Fruit fly (Drosophila melanogaster) whole organism, embryonic: Measurements from ENCODE around the gene CG2147.
A peak's percentile ranks its signal among the peaks of the same experiment; 100 is the strongest.

Experiments
- Asciz ChIP-seq: fragments of 200-800 bp; sonication (Bioruptor generic); optimal IDR thresholded peaks from 2 replicates; lab custom pipeline; 2017; ENCODE audit warnings: missing biosample characterization, mild to moderate bottlenecking, missing genetic modification characterization, missing genetic modification reagents
- Atf-2 ChIP-seq: fragments of 200-800 bp; sonication (Bioruptor generic); optimal IDR thresholded peaks from 2 replicates; lab custom pipeline; 2016; ENCODE audit warnings: missing biosample characterization, missing genetic modification characterization
- Blimp-1 ChIP-seq: fragments of 200-800 bp; sonication (Bioruptor generic); optimal IDR thresholded peaks from 3 replicates; lab custom pipeline; 2018; ENCODE audit warnings: missing biosample characterization, missing genetic modification characterization, mild to moderate bottlenecking, moderate library complexity, missing genetic modification reagents
- CG11560 ChIP-seq: fragments of 200-800 bp; sonication (Bioruptor generic); IDR thresholded peaks from 3 replicates; pipeline ENCODE4 v1.3.6; 2022; ENCODE audit warnings: missing biosample characterization, missing genetic modification characterization
- CG12744 ChIP-seq: fragments of 200-800 bp; sonication (Bioruptor generic); optimal IDR thresholded peaks from 2 replicates; lab custom pipeline; 2016; ENCODE audit warnings: missing biosample characterization, missing genetic modification characterization
- CG14965 ChIP-seq: fragments of 200-800 bp; sonication (Bioruptor generic); optimal IDR thresholded peaks from 2 replicates; lab custom pipeline; 2016; ENCODE audit warnings: missing biosample characterization, missing genetic modification characterization, borderline replicate concordance
- CG15269 ChIP-seq: fragments of 200-800 bp; sonication (Bioruptor generic); optimal IDR thresholded peaks from 2 replicates; lab custom pipeline; 2018; ENCODE audit warnings: missing biosample characterization, mild to moderate bottlenecking, missing genetic modification characterization, moderate library complexity
- CG15479 ChIP-seq: fragments of 200-800 bp; sonication (Bioruptor generic); optimal IDR thresholded peaks from 3 replicates; lab custom pipeline; 2019; ENCODE audit warnings: missing biosample characterization, mild to moderate bottlenecking, missing genetic modification characterization, moderate library complexity
- CG1602 ChIP-seq: fragments of 200-800 bp; sonication (Bioruptor generic); optimal IDR thresholded peaks from 3 replicates; lab custom pipeline; 2016; ENCODE audit warnings: missing biosample characterization, missing genetic modification characterization
- CG18262 ChIP-seq: fragments of 200-800 bp; optimal IDR thresholded peaks from 3 replicates; lab custom pipeline; 2019; ENCODE audit warnings: missing biosample characterization, mild to moderate bottlenecking, missing genetic modification characterization, moderate library complexity
- CG18476 ChIP-seq: fragments of 200-800 bp; sonication (Bioruptor generic); optimal IDR thresholded peaks from 2 replicates; lab custom pipeline; 2016; ENCODE audit warnings: missing biosample characterization, mild to moderate bottlenecking, missing genetic modification characterization
- CG18599 ChIP-seq: fragments of 200-800 bp; sonication (Bioruptor generic); optimal IDR thresholded peaks from 3 replicates; lab custom pipeline; 2017; ENCODE audit warnings: missing biosample characterization, missing genetic modification characterization, mild to moderate bottlenecking, moderate library complexity, missing genetic modification reagents
- CG2120 ChIP-seq: fragments of 200-800 bp; sonication (Bioruptor generic); optimal IDR thresholded peaks from 3 replicates; lab custom pipeline; 2016; ENCODE audit warnings: missing biosample characterization, missing genetic modification characterization
- CG6175 ChIP-seq: fragments of 200-800 bp; sonication (Bioruptor generic); IDR thresholded peaks from 3 replicates; pipeline ENCODE4 v1.3.6; 2022; ENCODE audit warnings: missing biosample characterization, missing genetic modification characterization
- CG6654 ChIP-seq: fragments of 200-800 bp; sonication (Bioruptor generic); optimal IDR thresholded peaks from 2 replicates; lab custom pipeline; 2017; ENCODE audit warnings: missing biosample characterization, mild to moderate bottlenecking, missing genetic modification characterization
- CG7372 ChIP-seq: fragments of 200-800 bp; sonication (Bioruptor generic); IDR thresholded peaks from 2 replicates; pipeline ENCODE4 v1.3.6; 2022; ENCODE audit warnings: missing biosample characterization, missing genetic modification characterization
- CG7556 ChIP-seq: fragments of 200-800 bp; sonication (Bioruptor generic); optimal IDR thresholded peaks from 2 replicates; lab custom pipeline; 2017; ENCODE audit warnings: missing biosample characterization, mild to moderate bottlenecking, missing genetic modification characterization
- CG7987 ChIP-seq: fragments of 200-800 bp; sonication (Bioruptor generic); optimal IDR thresholded peaks from 2 replicates; lab custom pipeline; 2018; ENCODE audit warnings: missing biosample characterization, mild to moderate bottlenecking, missing genetic modification characterization, moderate library complexity
- CG8388 ChIP-seq: fragments of 200-800 bp; sonication (Bioruptor generic); optimal IDR thresholded peaks from 2 replicates; lab custom pipeline; 2019; ENCODE audit warnings: missing biosample characterization, mild to moderate bottlenecking, missing genetic modification characterization, moderate library complexity
- CG9437 ChIP-seq: fragments of 200-800 bp; sonication (Bioruptor generic); optimal IDR thresholded peaks from 2 replicates; lab custom pipeline; 2018; ENCODE audit warnings: missing biosample characterization, mild to moderate bottlenecking, missing genetic modification characterization
- CG9727 ChIP-seq: fragments of 200-800 bp; sonication (Bioruptor generic); optimal IDR thresholded peaks from 3 replicates; lab custom pipeline; 2017; ENCODE audit warnings: missing biosample characterization, mild to moderate bottlenecking, missing genetic modification characterization
- CTCF ChIP-seq: fragments of 200-800 bp; sonication (Bioruptor generic); optimal IDR thresholded peaks from 2 replicates; lab custom pipeline; 2017; ENCODE audit warnings: missing biosample characterization, mild to moderate bottlenecking, missing genetic modification characterization, moderate library complexity
- Fer3 ChIP-seq: fragments of 200-800 bp; sonication (Bioruptor generic); optimal IDR thresholded peaks from 2 replicates; lab custom pipeline; 2018; ENCODE audit warnings: missing biosample characterization, mild to moderate bottlenecking, missing genetic modification characterization, moderate library complexity
- HLHmδ ChIP-seq: fragments of 200-800 bp; sonication (Bioruptor generic); optimal IDR thresholded peaks from 2 replicates; lab custom pipeline; 2018; ENCODE audit warnings: missing biosample characterization, mild to moderate bottlenecking, missing genetic modification characterization, moderate library complexity
- HmgD ChIP-seq: fragments of 200-800 bp; sonication (Bioruptor generic); optimal IDR thresholded peaks from 3 replicates; lab custom pipeline; 2016; ENCODE audit warnings: missing biosample characterization, missing genetic modification characterization
- Mad ChIP-seq: fragments of 200-800 bp; sonication (Bioruptor generic); optimal IDR thresholded peaks from 2 replicates; lab custom pipeline; 2016; ENCODE audit warnings: missing biosample characterization, missing genetic modification characterization
- Med ChIP-seq: fragments of 200-800 bp; sonication (Bioruptor generic); peaks from one replicate; lab custom pipeline; 2016; ENCODE audit warnings: missing biosample characterization, missing genetic modification characterization, mild to moderate bottlenecking, inconsistent platforms, moderate library complexity
- Sin3A ChIP-seq: fragments of >200 bp; optimal IDR thresholded peaks from 2 replicates; lab custom pipeline; 2018
- Usf ChIP-seq: fragments of 200-800 bp; sonication (Bioruptor generic); optimal IDR thresholded peaks from 2 replicates; lab custom pipeline; 2017; ENCODE audit warnings: missing genotype, missing biosample characterization, missing genetic modification characterization
- al ChIP-seq: fragments of 200-800 bp; sonication (Bioruptor generic); IDR thresholded peaks from 2 replicates; pipeline ENCODE4 v1.3.6; 2022; ENCODE audit warnings: missing biosample characterization, missing genetic modification characterization
- az2 ChIP-seq: fragments of 200-800 bp; sonication (Bioruptor generic); optimal IDR thresholded peaks from 3 replicates; lab custom pipeline; 2016; ENCODE audit warnings: missing biosample characterization, missing genetic modification characterization
- chinmo ChIP-seq: fragments of 200-800 bp; sonication (Bioruptor generic); IDR thresholded peaks from 4 replicates; pipeline ENCODE4 v1.3.6; 2022; ENCODE audit warnings: missing biosample characterization, missing genetic modification characterization; ENCODE audit not compliant: partially characterized antibody
- chm ChIP-seq: fragments of 200-800 bp; sonication (Bioruptor generic); IDR thresholded peaks from 2 replicates; pipeline ENCODE4 v1.3.6; 2022; ENCODE audit warnings: missing biosample characterization, missing genetic modification characterization
- ci ChIP-seq: fragments of 200-800 bp; sonication (Bioruptor generic); IDR thresholded peaks from 3 replicates; pipeline ENCODE4 v1.3.6; 2022; ENCODE audit warnings: missing biosample characterization, missing genetic modification characterization
- crol ChIP-seq: fragments of 200-800 bp; sonication (Bioruptor generic); IDR thresholded peaks from 2 replicates; pipeline ENCODE4 v1.3.6; 2022; ENCODE audit warnings: missing biosample characterization, missing genetic modification characterization
- dan ChIP-seq: fragments of 200-800 bp; sonication (Bioruptor generic); IDR thresholded peaks from 2 replicates; pipeline ENCODE4 v1.3.6; 2022; ENCODE audit warnings: missing biosample characterization, missing genetic modification characterization
- dati ChIP-seq: fragments of 200-800 bp; sonication (Bioruptor generic); IDR thresholded peaks from 2 replicates; pipeline ENCODE4 v1.3.6; 2022; ENCODE audit warnings: missing biosample characterization, missing genetic modification characterization
- dmrt99B ChIP-seq: fragments of 200-800 bp; sonication (Bioruptor generic); optimal IDR thresholded peaks from 2 replicates; lab custom pipeline; 2018; ENCODE audit warnings: missing biosample characterization, mild to moderate bottlenecking, missing genetic modification characterization, moderate library complexity
- en ChIP-seq: fragments of 200-800 bp; sonication (Bioruptor generic); optimal IDR thresholded peaks from 2 replicates; lab custom pipeline; 2016; ENCODE audit warnings: missing biosample characterization, missing genetic modification characterization
- fu2 ChIP-seq: fragments of 200-800 bp; sonication (Bioruptor generic); optimal IDR thresholded peaks from 2 replicates; lab custom pipeline; 2016; ENCODE audit warnings: missing biosample characterization, missing genetic modification characterization
- gem ChIP-seq: fragments of 200-800 bp; sonication (Bioruptor generic); optimal IDR thresholded peaks from 2 replicates; lab custom pipeline; 2019; ENCODE audit warnings: missing biosample characterization, mild to moderate bottlenecking, missing genetic modification characterization, moderate library complexity
- gt ChIP-seq: fragments of 200-800 bp; sonication (Bioruptor generic); IDR thresholded peaks from 2 replicates; pipeline ENCODE4 v1.3.6; 2022; ENCODE audit warnings: missing biosample characterization, missing genetic modification characterization
- lmd ChIP-seq: fragments of 200-800 bp; sonication (Bioruptor generic); IDR thresholded peaks from 2 replicates; pipeline ENCODE4 v1.3.6; 2022; ENCODE audit warnings: missing biosample characterization, missing genetic modification characterization
- lola ChIP-seq, 3 experiments: fragments of >200 bp in 2 of 3; fragments of 200-800 bp in 1 of 3; sonication (Bioruptor generic) in 1 of 3; optimal IDR thresholded peaks; 2 replicates each; lab custom pipeline; 2017 to 2019; ENCODE audit warnings: missing biosample characterization in 3 of 3, missing genetic modification characterization in 3 of 3, mild to moderate bottlenecking in 1 of 3, moderate library complexity in 1 of 3
- repo ChIP-seq: fragments of 200-800 bp; sonication (Bioruptor generic); optimal IDR thresholded peaks from 2 replicates; lab custom pipeline; 2016; ENCODE audit warnings: missing biosample characterization, missing genetic modification characterization
- row ChIP-seq: fragments of 200-800 bp; sonication (Bioruptor generic); IDR thresholded peaks from 3 replicates; pipeline ENCODE4 v1.3.6; 2022; ENCODE audit warnings: missing biosample characterization, missing genetic modification characterization
- sens ChIP-seq: fragments of 200-800 bp; sonication (Bioruptor generic); peaks from one replicate; lab custom pipeline; 2016; ENCODE audit warnings: missing biosample characterization, missing genetic modification characterization
- seq ChIP-seq: fragments of 200-800 bp; sonication (Bioruptor generic); IDR thresholded peaks from 2 replicates; pipeline ENCODE4 v1.3.6; 2022; ENCODE audit warnings: missing biosample characterization, missing genetic modification characterization
- sna ChIP-seq: fragments of 200-800 bp; sonication (Bioruptor generic); IDR thresholded peaks from 2 replicates; pipeline ENCODE4 v1.3.6; 2022; ENCODE audit warnings: missing biosample characterization, missing genetic modification characterization; ENCODE audit not compliant: partially characterized antibody
- twi ChIP-seq: fragments of 200-800 bp; optimal IDR thresholded peaks from 2 replicates; lab custom pipeline; 2019; ENCODE audit warnings: missing biosample characterization, mild to moderate bottlenecking, missing genetic modification characterization, moderate library complexity

CG2147 gene

DNA sequence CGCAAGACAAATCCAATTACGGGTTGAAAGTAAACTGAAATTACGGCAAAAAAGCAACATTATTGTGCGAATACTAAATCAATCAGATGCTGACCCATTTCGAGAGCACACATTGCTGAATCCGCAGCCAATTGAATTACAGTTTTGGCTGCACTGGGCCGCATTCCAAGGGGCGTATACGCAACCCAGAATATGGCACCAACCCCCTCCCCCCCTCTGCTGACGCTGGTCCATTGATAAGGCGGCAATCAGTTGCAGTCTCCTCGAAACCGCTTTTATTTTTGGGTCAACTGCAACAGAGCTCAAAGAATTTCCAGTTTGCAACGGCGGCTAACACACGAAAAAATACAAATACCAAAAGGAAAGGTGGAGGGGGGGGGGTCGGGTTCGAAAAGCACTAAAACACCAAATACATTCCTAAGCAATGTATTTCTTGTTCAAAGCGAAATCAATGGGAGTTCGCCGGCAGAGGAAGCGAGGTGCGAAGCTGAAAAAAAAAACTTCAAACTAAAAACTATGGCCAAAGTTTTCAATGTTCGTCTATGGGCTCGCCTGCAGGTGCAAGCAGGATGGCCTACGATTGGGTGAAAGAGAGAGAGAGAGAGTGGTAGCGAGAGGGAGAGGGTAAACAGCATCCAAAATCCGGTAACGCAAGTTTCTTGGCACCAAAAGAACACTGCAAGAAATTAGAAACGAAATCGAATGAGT is 44.9 kb upstream of the CG2147 start (continued):
- TF ChIP-seq ci (GFP tag; lab: Robert Waterston, UW) (peak; percentile 26; the same call in 1 of the 3 replicates), CG7372 (GFP tag; lab: Robert Waterston, UW) (peak; percentile 34; the same call in 1 of the 2 replicates), sna (GFP tag; lab: Robert Waterston, UW) (no peak), Asciz (GFP tag; lab: Kevin White, UChicago) (no peak), CG6654 (GFP tag; lab: Kevin White, UChicago) (peak; percentile 94), crol (peak; percentile 80)

DNA sequence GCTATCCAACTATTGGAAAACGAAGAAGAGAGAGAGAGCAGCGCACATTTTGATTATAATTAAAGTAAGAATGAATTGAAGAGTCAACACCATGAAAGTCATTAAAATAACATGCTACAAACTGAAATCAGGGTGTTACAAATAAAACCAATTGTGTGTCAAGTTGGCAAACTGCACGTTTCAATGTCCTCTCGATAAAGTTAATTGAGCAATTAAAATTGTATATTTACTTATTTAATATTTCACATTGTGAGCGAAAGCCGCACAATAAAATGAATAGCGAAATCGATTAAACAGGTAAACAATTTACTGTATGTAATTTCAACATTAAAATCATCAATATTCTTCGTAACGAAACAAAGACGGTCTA is 44.3 kb upstream of the CG2147 start:
- TF ChIP-seq sens (GFP tag; lab: Kevin White, UChicago) (peak; percentile 85), Atf-2 (GFP tag; lab: Kevin White, UChicago) (no peak), HLHmδ (GFP tag; lab: Kevin White, UChicago) (no peak), Fer3 (no peak), CG8388 (GFP tag; lab: Kevin White, UChicago) (no peak), twi (tag; lab: Kevin White, UChicago) (no peak), lola (GFP tag; optimal IDR thresholded peaks at IDR 0.05; lab: Kevin White, UChicago) (peak in 1 of 3 experiments; percentile 34), CG14965 (GFP tag; lab: Kevin White, UChicago) (no peak), Usf (GFP tag; lab: Kevin White, UChicago) (peak; percentile 12), CG15479 (no peak), dan (GFP tag; lab: Robert Waterston, UW) (no peak), Med (GFP tag; lab: Kevin White, UChicago) (peak; percentile 34), CG18262 (tag; lab: Kevin White, UChicago) (peak; percentile 35), CG7556 (GFP tag; lab: Kevin White, UChicago) (peak; percentile 43), CG1602 (GFP tag; lab: Kevin White, UChicago) (no peak), CG12744 (GFP tag; lab: Kevin White, UChicago) (no peak), CTCF (no peak), CG7987 (no peak), Blimp-1 (no peak), lmd (GFP tag; lab: Robert Waterston, UW) (0 out of 2 replicates have a peak, but pooled peaks have one; percentile 21), CG9437 (peak; percentile 44), Mad (peak; percentile 20), en (no peak), CG18476 (no peak), CG2120 (GFP tag; lab: Kevin White, UChicago) (no peak), CG9727 (peak; percentile 9), Sin3A (lab: Kevin White, UChicago) (no peak), al (GFP tag; lab: Robert Waterston, UW) (no peak), CG15269 (tag; lab: Kevin White, UChicago) (no peak), gt (no peak), chm (GFP tag; lab: Robert Waterston, UW) (no peak), repo (GFP tag; lab: Kevin White, UChicago) (no peak), chinmo (no peak), gem (peak; percentile 40), dati (no peak), HmgD (GFP tag; lab: Kevin White, UChicago) (no peak), az2 (GFP tag; lab: Kevin White, UChicago) (peak; percentile 23), dmrt99B (tag; lab: Kevin White, UChicago) (peak; percentile 14), row (GFP tag; lab: Robert Waterston, UW) (peak; percentile 43; the same call in 1 of the 3 replicates), CG11560 (tag; lab: Robert Waterston, UW) (no peak), CG18599 (GFP tag; lab: Kevin White, UChicago) (no peak), CG6175 (GFP tag; lab: Robert Waterston, UW) (no peak), seq (GFP tag; lab: Robert Waterston, UW) (no peak), fu2 (GFP tag; lab: Kevin White, UChicago) (no peak)
